Fruit fly (Drosophila melanogaster) whole organism, embryonic: ENCODE results near the gene fliI.

ENCODE experiments used
- ATbp ChIP-seq: fragments of 200-800 bp; sonication (Bioruptor generic); optimal IDR thresholded peaks from 2 replicates; lab custom pipeline; 2017; ENCODE audit warnings: missing biosample characterization, mild to moderate bottlenecking, missing genetic modification characterization, missing genetic modification reagents
- CG10267 ChIP-seq: fragments of 200-800 bp; sonication (Bioruptor generic); optimal IDR thresholded peaks from 2 replicates; lab custom pipeline; 2018; ENCODE audit warnings: missing biosample characterization, mild to moderate bottlenecking, missing genetic modification characterization, moderate library complexity
- CG11093 ChIP-seq: fragments of 200-800 bp; sonication (Bioruptor generic); IDR thresholded peaks from 3 replicates; pipeline ENCODE4 v1.3.6; 2022; ENCODE audit warnings: missing biosample characterization, missing genetic modification characterization
- CG12104 ChIP-seq: fragments of 200-800 bp; sonication (Bioruptor generic); optimal IDR thresholded peaks from 3 replicates; lab custom pipeline; 2016; ENCODE audit warnings: missing biosample characterization, missing genetic modification characterization
- CG12391 ChIP-seq: fragments of 200-800 bp; sonication (Bioruptor generic); optimal IDR thresholded peaks from 3 replicates; lab custom pipeline; 2018; ENCODE audit warnings: missing biosample characterization, mild to moderate bottlenecking, missing genetic modification characterization, moderate library complexity
- CG15269 ChIP-seq: fragments of 200-800 bp; sonication (Bioruptor generic); optimal IDR thresholded peaks from 2 replicates; lab custom pipeline; 2018; ENCODE audit warnings: missing biosample characterization, mild to moderate bottlenecking, missing genetic modification characterization, moderate library complexity
- CG15514 ChIP-seq: fragments of 200-800 bp; sonication (Bioruptor generic); optimal IDR thresholded peaks from 3 replicates; lab custom pipeline; 2017; ENCODE audit warnings: missing biosample characterization, missing genetic modification characterization, mild to moderate bottlenecking, moderate library complexity, missing genetic modification reagents
- CG1602 ChIP-seq: fragments of 200-800 bp; sonication (Bioruptor generic); optimal IDR thresholded peaks from 3 replicates; lab custom pipeline; 2016; ENCODE audit warnings: missing biosample characterization, missing genetic modification characterization
- CG1603 ChIP-seq: fragments of 200-800 bp; sonication (Bioruptor generic); optimal IDR thresholded peaks from 2 replicates; lab custom pipeline; 2019; ENCODE audit warnings: missing biosample characterization, mild to moderate bottlenecking, missing genetic modification characterization, moderate library complexity
- CG17385 ChIP-seq: fragments of 200-800 bp; sonication (Bioruptor generic); optimal IDR thresholded peaks from 3 replicates; lab custom pipeline; 2018; ENCODE audit warnings: missing biosample characterization, mild to moderate bottlenecking, missing genetic modification characterization
- CG18599 ChIP-seq: fragments of 200-800 bp; sonication (Bioruptor generic); optimal IDR thresholded peaks from 3 replicates; lab custom pipeline; 2017; ENCODE audit warnings: missing biosample characterization, missing genetic modification characterization, mild to moderate bottlenecking, moderate library complexity, missing genetic modification reagents
- CG18619 ChIP-seq: fragments of 200-800 bp; sonication (Bioruptor generic); optimal IDR thresholded peaks from 3 replicates; lab custom pipeline; 2017; ENCODE audit warnings: missing biosample characterization, mild to moderate bottlenecking, missing genetic modification characterization
- CG2875 ChIP-seq: fragments of 200-800 bp; sonication (Bioruptor generic); optimal IDR thresholded peaks from 2 replicates; lab custom pipeline; 2017; ENCODE audit warnings: missing biosample characterization, mild to moderate bottlenecking, missing genetic modification characterization, missing genetic modification reagents
- CG31388 ChIP-seq: fragments of 200-800 bp; sonication (Bioruptor generic); optimal IDR thresholded peaks from 2 replicates; lab custom pipeline; 2016; ENCODE audit warnings: missing biosample characterization, missing genetic modification characterization
- CG32767 ChIP-seq: fragments of 200-800 bp; sonication (Bioruptor generic); IDR thresholded peaks from 2 replicates; pipeline ENCODE4 v1.3.6; 2022; ENCODE audit warnings: missing biosample characterization, missing genetic modification characterization
- CG33213 ChIP-seq: fragments of 200-800 bp; sonication (Bioruptor generic); optimal IDR thresholded peaks from 3 replicates; lab custom pipeline; 2016; ENCODE audit warnings: missing biosample characterization, missing genetic modification characterization
- CG3847 ChIP-seq: fragments of 200-800 bp; sonication (Bioruptor generic); IDR thresholded peaks from 2 replicates; pipeline ENCODE4 v1.3.6; 2022; ENCODE audit warnings: missing biosample characterization, missing genetic modification characterization
- CG6683 ChIP-seq: fragments of 200-800 bp; sonication (Bioruptor generic); optimal IDR thresholded peaks from 2 replicates; lab custom pipeline; 2017; ENCODE audit warnings: missing biosample characterization, mild to moderate bottlenecking, missing genetic modification characterization, missing genetic modification reagents
- CG7357 ChIP-seq: fragments of 200-800 bp; sonication (Bioruptor generic); IDR thresholded peaks from 3 replicates; pipeline ENCODE4 v1.3.6; 2022; ENCODE audit warnings: missing biosample characterization, missing genetic modification characterization
- CG7839 ChIP-seq: fragments of 200-800 bp; sonication (Bioruptor generic); optimal IDR thresholded peaks from 3 replicates; lab custom pipeline; 2018; ENCODE audit warnings: missing biosample characterization, mild to moderate bottlenecking, missing genetic modification characterization, moderate library complexity
- CG8089 ChIP-seq: fragments of 200-800 bp; sonication (Bioruptor generic); optimal IDR thresholded peaks from 3 replicates; lab custom pipeline; 2016; ENCODE audit warnings: missing biosample characterization, missing genetic modification characterization
- CG8944 ChIP-seq: fragments of 200-800 bp; sonication (Bioruptor generic); optimal IDR thresholded peaks from 3 replicates; lab custom pipeline; 2016; ENCODE audit warnings: missing biosample characterization, missing genetic modification characterization
- CG9609 ChIP-seq: fragments of 200-800 bp; sonication (Bioruptor generic); optimal IDR thresholded peaks from 3 replicates; lab custom pipeline; 2016; ENCODE audit warnings: missing biosample characterization, missing genetic modification characterization
- CG9727 ChIP-seq: fragments of 200-800 bp; sonication (Bioruptor generic); optimal IDR thresholded peaks from 3 replicates; lab custom pipeline; 2017; ENCODE audit warnings: missing biosample characterization, mild to moderate bottlenecking, missing genetic modification characterization
- Chrac-16 ChIP-seq: fragments of 200-800 bp; sonication (Bioruptor generic); optimal IDR thresholded peaks from 3 replicates; lab custom pipeline; 2016; ENCODE audit warnings: missing biosample characterization, missing genetic modification characterization
- D19A ChIP-seq: fragments of 200-800 bp; optimal IDR thresholded peaks from 3 replicates; lab custom pipeline; 2019; ENCODE audit warnings: missing biosample characterization, mild to moderate bottlenecking, missing genetic modification characterization, moderate library complexity
- Dbx ChIP-seq: fragments of 200-800 bp; sonication (Bioruptor generic); IDR thresholded peaks from 3 replicates; pipeline ENCODE4 v1.3.6; 2022; ENCODE audit warnings: missing biosample characterization, missing genetic modification characterization
- Dip2 ChIP-seq: fragments of 200-800 bp; sonication (Bioruptor generic); IDR thresholded peaks from 2 replicates; pipeline ENCODE4 v1.3.6; 2022; ENCODE audit warnings: missing biosample characterization, missing genetic modification characterization
- Fer1 ChIP-seq: fragments of 200-800 bp; sonication (Bioruptor generic); optimal IDR thresholded peaks from 2 replicates; lab custom pipeline; 2017; ENCODE audit warnings: missing biosample characterization, mild to moderate bottlenecking, missing genetic modification characterization
- HLH3B ChIP-seq: fragments of 200-800 bp; sonication (Bioruptor generic); IDR thresholded peaks from 2 replicates; pipeline ENCODE4 v1.3.6; 2022; ENCODE audit warnings: missing biosample characterization, missing genetic modification characterization
- MBD-R2 ChIP-seq: fragments of 200-800 bp; sonication (Bioruptor generic); IDR thresholded peaks from 2 replicates; pipeline ENCODE4 v1.3.6; 2022; ENCODE audit warnings: missing biosample characterization, missing genetic modification characterization
- Meics ChIP-seq: fragments of 200-800 bp; sonication (Bioruptor generic); optimal IDR thresholded peaks from 2 replicates; lab custom pipeline; 2017; ENCODE audit warnings: missing biosample characterization, mild to moderate bottlenecking, missing genetic modification characterization
- Rfx ChIP-seq: fragments of 200-800 bp; sonication (Bioruptor generic); IDR thresholded peaks from 2 replicates; pipeline ENCODE4 v1.3.6; 2022; ENCODE audit warnings: missing biosample characterization, missing genetic modification characterization
- ab ChIP-seq: fragments of 200-800 bp; sonication (Bioruptor generic); optimal IDR thresholded peaks from 2 replicates; lab custom pipeline; 2016; ENCODE audit warnings: missing biosample characterization, missing genetic modification characterization
- amos ChIP-seq: fragments of 200-800 bp; sonication (Bioruptor generic); IDR thresholded peaks from 2 replicates; pipeline ENCODE4 v1.3.6; 2022; ENCODE audit warnings: missing biosample characterization, missing genetic modification characterization; ENCODE audit not compliant: partially characterized antibody
- dpn ChIP-seq, 2 experiments: fragments of 200-800 bp; sonication (Bioruptor generic); optimal IDR thresholded peaks; 3 replicates each; lab custom pipeline; 2016; ENCODE audit warnings: missing biosample characterization in 2 of 2, missing genetic modification characterization in 2 of 2
- dysf ChIP-seq: fragments of 200-800 bp; sonication (Bioruptor generic); IDR thresholded peaks from 3 replicates; pipeline ENCODE4 v1.3.6; 2022; ENCODE audit warnings: missing biosample characterization, missing genetic modification characterization
- fd102C ChIP-seq: fragments of 200-800 bp; sonication (Bioruptor generic); optimal IDR thresholded peaks from 2 replicates; lab custom pipeline; 2018; ENCODE audit warnings: missing biosample characterization, mild to moderate bottlenecking, missing genetic modification characterization, moderate library complexity
- gfzf ChIP-seq: fragments of 200-800 bp; sonication (Bioruptor generic); optimal IDR thresholded peaks from 2 replicates; lab custom pipeline; 2016; ENCODE audit warnings: missing biosample characterization, mild to moderate bottlenecking, missing genetic modification characterization, moderate library complexity
- hbn ChIP-seq: fragments of 200-800 bp; sonication (Bioruptor generic); IDR thresholded peaks from 2 replicates; pipeline ENCODE4 v1.3.6; 2022; ENCODE audit warnings: missing biosample characterization, missing genetic modification characterization; ENCODE audit not compliant: partially characterized antibody
- insv ChIP-seq, 2 experiments: fragments of 200-800 bp; sonication (Bioruptor generic); optimal IDR thresholded peaks; 3 replicates each; lab custom pipeline; 2016 to 2018; ENCODE audit warnings: missing biosample characterization in 2 of 2, missing genetic modification characterization in 2 of 2
- klu ChIP-seq: fragments of 200-800 bp; sonication (Bioruptor generic); IDR thresholded peaks from 2 replicates; pipeline ENCODE4 v1.3.6; 2022; ENCODE audit warnings: missing biosample characterization, missing genetic modification characterization
- org-1 ChIP-seq: fragments of 200-800 bp; sonication (Bioruptor generic); optimal IDR thresholded peaks from 2 replicates; lab custom pipeline; 2017; ENCODE audit warnings: missing biosample characterization, missing genetic modification characterization
- pnt ChIP-seq: fragments of 200-800 bp; sonication (Bioruptor generic); optimal IDR thresholded peaks from 3 replicates; lab custom pipeline; 2016; ENCODE audit warnings: missing biosample characterization, missing genetic modification characterization
- pum ChIP-seq: fragments of 200-800 bp; sonication (Bioruptor generic); optimal IDR thresholded peaks from 2 replicates; lab custom pipeline; 2016; ENCODE audit warnings: missing biosample characterization, missing genetic modification characterization
- salm ChIP-seq: fragments of 200-800 bp; sonication (Bioruptor generic); optimal IDR thresholded peaks from 2 replicates; lab custom pipeline; 2018; ENCODE audit warnings: missing biosample characterization, mild to moderate bottlenecking, missing genetic modification characterization
- sc ChIP-seq, 3 experiments: fragments of >200 bp in 2 of 3; fragments of 200-800 bp in 1 of 3; sonication (Bioruptor generic) in 1 of 3; optimal IDR thresholded peaks; 2 replicates in 2 of 3; 3 replicates in 1 of 3; lab custom pipeline; 2017; ENCODE audit warnings: mild to moderate bottlenecking in 1 of 3, missing biosample characterization in 1 of 3, missing genetic modification characterization in 1 of 3, missing genetic modification reagents in 1 of 3
- toy ChIP-seq: fragments of 200-800 bp; sonication (Bioruptor generic); IDR thresholded peaks from 2 replicates; pipeline ENCODE4 v1.3.6; 2022; ENCODE audit warnings: missing biosample characterization, missing genetic modification characterization
- vfl ChIP-seq: fragments of 200-800 bp; sonication (Bioruptor generic); optimal IDR thresholded peaks from 2 replicates; lab custom pipeline; 2016; ENCODE audit warnings: missing biosample characterization, missing genetic modification characterization
- yki ChIP-seq: fragments of >200 bp; optimal IDR thresholded peaks from 3 replicates; lab custom pipeline; 2018
- zfh1 ChIP-seq: fragments of 200-800 bp; sonication (Bioruptor generic); IDR thresholded peaks from 3 replicates; pipeline ENCODE4 v1.3.6; 2022; ENCODE audit warnings: missing biosample characterization, missing genetic modification characterization

The fliI gene

DNA sequence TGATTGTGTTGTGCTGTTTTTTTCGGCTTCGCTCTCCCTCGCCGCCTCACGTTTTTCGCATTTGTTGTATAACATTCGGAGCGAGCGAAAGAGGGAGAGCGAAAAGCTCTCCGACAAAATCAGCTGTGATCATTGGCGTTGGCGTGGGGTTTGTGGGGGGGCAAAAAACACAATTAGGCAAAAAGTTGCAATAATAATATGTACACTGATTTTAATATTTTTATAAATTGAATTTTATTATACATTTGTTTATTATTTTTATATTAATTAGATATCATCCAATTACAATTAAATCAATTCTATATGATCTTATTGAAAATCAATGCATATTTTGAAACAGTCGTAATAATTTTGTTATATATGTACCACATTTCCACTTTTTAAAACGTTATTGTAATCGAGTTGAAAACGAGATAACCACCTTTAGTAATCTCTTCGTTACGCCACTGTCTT is 36.1 kb downstream of the fliI start (continued):
- TF ChIP-seq sc (optimal IDR thresholded peaks at IDR 0.05; lab: Kevin White, UChicago): no peak
- TF ChIP-seq sc (GFP tag; optimal IDR thresholded peaks at IDR 0.05; lab: Kevin White, UChicago): no peak
- TF ChIP-seq CG32767 (GFP tag; lab: Robert Waterston, UW): no peak
- no peak for TF ChIP-seq CG8089 (GFP tag; lab: Kevin White, UChicago)
- TF ChIP-seq CG8944 (GFP tag; lab: Kevin White, UChicago): no peak
- peak; percentile 34 for TF ChIP-seq CG15514 (GFP tag; lab: Kevin White, UChicago)
- no peak for TF ChIP-seq ATbp
- no peak for TF ChIP-seq Dip2 (GFP tag; lab: Robert Waterston, UW)
- no peak; the same call in 1 of the 2 replicates for TF ChIP-seq MBD-R2
- no peak for TF ChIP-seq vfl
- no peak for TF ChIP-seq zfh1 (GFP tag; lab: Robert Waterston, UW)
- peak; percentile 57 for TF ChIP-seq Rfx
- no peak for TF ChIP-seq CG12104
- peak; percentile 43 for TF ChIP-seq CG18619 (GFP tag; lab: Kevin White, UChicago)
- TF ChIP-seq pum (GFP tag; lab: Kevin White, UChicago): no peak
- no peak for TF ChIP-seq CG11093 (GFP tag; lab: Robert Waterston, UW)
- no peak for TF ChIP-seq CG7357 (GFP tag; lab: Robert Waterston, UW)
- no peak for TF ChIP-seq CG1602
- no peak for TF ChIP-seq ab (GFP tag; lab: Kevin White, UChicago)
- TF ChIP-seq CG9727 (GFP tag; lab: Kevin White, UChicago): peak; percentile 39
- TF ChIP-seq CG12391 (tag; lab: Kevin White, UChicago): peak; percentile 37
- peak; percentile 74 for TF ChIP-seq Meics
- TF ChIP-seq dysf (GFP tag; lab: Robert Waterston, UW): peak; percentile 40; the same call in 1 of the 3 replicates
- TF ChIP-seq yki: no peak
- peak; percentile 6 for TF ChIP-seq Chrac-16
- TF ChIP-seq fd102C (GFP tag; lab: Kevin White, UChicago): no peak
- TF ChIP-seq CG2875 (GFP tag; lab: Kevin White, UChicago): no peak
- TF ChIP-seq Dbx (GFP tag; lab: Robert Waterston, UW): 0 out of 3 replicates have a peak, but pooled peaks have one; percentile 30
- TF ChIP-seq HLH3B (GFP tag; lab: Robert Waterston, UW): 0 out of 2 replicates have a peak, but pooled peaks have one; percentile 13
- TF ChIP-seq klu (GFP tag; lab: Robert Waterston, UW): no peak
- peak; percentile 70 for TF ChIP-seq CG18599 (GFP tag; lab: Kevin White, UChicago)
- TF ChIP-seq dpn (GFP tag; optimal IDR thresholded peaks at IDR 0.05; lab: Kevin White, UChicago): peak in 1 of 2 experiments; percentile 21
- no peak for TF ChIP-seq amos (GFP tag; lab: Robert Waterston, UW)
- TF ChIP-seq CG1603: no peak
- peak; percentile 7 for TF ChIP-seq org-1 (GFP tag; lab: Kevin White, UChicago)
- peak; percentile 13; the same call in 1 of the 2 replicates for TF ChIP-seq CG3847
- TF ChIP-seq gfzf (GFP tag; lab: Kevin White, UChicago): no peak
- no peak for TF ChIP-seq salm
- peak; percentile 11 for TF ChIP-seq CG6683 (GFP tag; lab: Kevin White, UChicago)
- TF ChIP-seq insv (GFP tag; optimal IDR thresholded peaks at IDR 0.05; lab: Kevin White, UChicago): no peak
- TF ChIP-seq CG10267 (tag; lab: Kevin White, UChicago): peak; percentile 19
- TF ChIP-seq Fer1: peak; percentile 59
- peak; percentile 60 for TF ChIP-seq CG7839 (tag; lab: Kevin White, UChicago)
- no peak for TF ChIP-seq toy (GFP tag; lab: Robert Waterston, UW)
- no peak for TF ChIP-seq CG33213 (GFP tag; lab: Kevin White, UChicago)
- TF ChIP-seq pnt (GFP tag; lab: Kevin White, UChicago): no peak
- no peak for TF ChIP-seq CG31388 (GFP tag; lab: Kevin White, UChicago)
- no peak for TF ChIP-seq hbn (GFP tag; lab: Robert Waterston, UW)
- TF ChIP-seq CG9609: no peak
- peak; percentile 24 for TF ChIP-seq D19A (tag; lab: Kevin White, UChicago)
- peak; percentile 40 for TF ChIP-seq CG17385 (GFP tag; lab: Kevin White, UChicago)
- no peak for TF ChIP-seq CG15269 (tag; lab: Kevin White, UChicago)
